Worm (Caenorhabditis elegans) whole organism, L1 larva: ENCODE measurements around the gene F53B3.3.

Experiments used
- irx-1 ChIP-seq: sonication (generic microtip); optimal IDR thresholded peaks from 2 replicates; lab custom pipeline; 2016; ENCODE audit warnings: missing genetic modification characterization, missing compliant biosample characterization
- tlp-1 ChIP-seq: fragments of 150-350 bp; optimal IDR thresholded peaks from 2 replicates; lab custom pipeline; 2014; ENCODE audit warnings: missing biosample characterization, missing genetic modification characterization
- unc-130 ChIP-seq: fragments of 150-350 bp; optimal IDR thresholded peaks from 2 replicates; lab custom pipeline; 2017; ENCODE audit warnings: missing biosample characterization, missing genetic modification characterization, inconsistent platforms
- unc-62 ChIP-seq: fragments of 150-350 bp; optimal IDR thresholded peaks from 2 replicates; lab custom pipeline; 2014; ENCODE audit warnings: missing biosample characterization, missing genetic modification reagents, missing genetic modification characterization

DNA sequence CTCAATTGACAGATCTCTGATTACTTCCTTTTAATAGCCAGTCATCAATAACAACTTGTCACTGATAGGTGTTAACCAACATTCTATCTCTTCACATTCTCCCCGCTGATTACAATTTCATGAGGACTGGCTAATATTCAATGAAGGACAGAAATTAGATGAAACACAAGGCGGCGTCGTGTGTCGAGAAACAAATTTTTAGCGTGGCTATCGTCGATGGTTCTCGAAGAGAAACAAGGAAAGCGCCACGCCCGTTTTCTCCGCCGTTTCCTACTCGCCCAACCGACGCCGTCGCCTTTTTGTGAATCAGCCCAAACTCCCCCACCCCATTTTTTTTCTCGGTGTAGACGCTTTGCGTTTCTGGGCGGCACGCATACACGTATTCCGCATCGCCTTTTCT, 7.0 kb downstream of the F53B3.3 start, which contains the start of gene F53B3.6:
- TF ChIP-seq unc-62 (GFP tag; lab: Kevin White, UChicago) (no peak), irx-1 (tag; lab: Kevin White, UChicago) (no peak), unc-130 (no peak), tlp-1 (tag; lab: Kevin White, UChicago) (no peak)
